Worm (Caenorhabditis elegans): ENCODE measurements around the gene srh-296.

ce11 chrV:17765077-17765476 is 45.1 kb upstream of the srh-296 start, which contains the start of the genes C47A10.16 and srh-283:
- TF ChIP-seq klf-2 (GFP tag; conservative IDR thresholded peaks at IDR 0.05) (no peak), ref-1 (GFP tag; conservative IDR thresholded peaks at IDR 0.05) (no peak), ztf-29 (GFP tag; IDR thresholded peaks at IDR 0.05) (no peak), T22C8.4 (GFP tag; IDR thresholded peaks at IDR 0.05) (no peak), ztf-23 (GFP tag; IDR thresholded peaks at IDR 0.05) (no peak), med-1 (GFP tag; optimal IDR thresholded peaks at IDR 0.05; ENCODE audit: insufficient read depth) (no peak), flt-1 (GFP tag; IDR thresholded peaks at IDR 0.05) (no peak)

Measured in whole organism, midembryonic.